Worm (Caenorhabditis elegans) whole organism, late embryonic: ENCODE data around the gene nspb-2.

Experiments used
- C08G9.2 ChIP-seq: sonication (generic microtip); optimal IDR thresholded peaks from 2 replicates; lab custom pipeline; 2016; ENCODE audit warnings: mild to moderate bottlenecking, missing genetic modification characterization, moderate library complexity, missing compliant biosample characterization
- F13H6.1 ChIP-seq: sonication (generic microtip); optimal IDR thresholded peaks from 2 replicates; lab custom pipeline; 2016; ENCODE audit warnings: missing genetic modification characterization, missing compliant biosample characterization
- K02D7.2 ChIP-seq: sonication (generic microtip); optimal IDR thresholded peaks from 2 replicates; lab custom pipeline; 2017; ENCODE audit warnings: mild to moderate bottlenecking, missing genetic modification characterization, missing compliant biosample characterization
- T23F11.4 ChIP-seq: fragments of 200-800 bp; sonication (Bioruptor generic); optimal IDR thresholded peaks from 2 replicates; lab custom pipeline; 2018; ENCODE audit warnings: mild to moderate bottlenecking, missing genetic modification characterization, missing compliant biosample characterization
- ama-1 ChIP-seq: fragments of 150-350 bp; optimal IDR thresholded peaks from 2 replicates; lab custom pipeline; 2014
- ceh-14 ChIP-seq: sonication (generic microtip); optimal IDR thresholded peaks from 2 replicates; lab custom pipeline; 2016; ENCODE audit warnings: missing genotype, missing genetic modification characterization, missing compliant biosample characterization
- ceh-18 ChIP-seq: sonication (generic microtip); optimal IDR thresholded peaks from 2 replicates; lab custom pipeline; 2016; ENCODE audit warnings: missing genetic modification characterization, missing compliant biosample characterization
- ceh-19 ChIP-seq: fragments of 200-800 bp; sonication (Bioruptor generic); optimal IDR thresholded peaks from 2 replicates; lab custom pipeline; 2018; ENCODE audit warnings: mild to moderate bottlenecking, missing genetic modification characterization, missing compliant biosample characterization
- ceh-24 ChIP-seq: sonication (generic microtip); optimal IDR thresholded peaks from 2 replicates; lab custom pipeline; 2016; ENCODE audit warnings: mild to moderate bottlenecking, missing genetic modification characterization, missing compliant biosample characterization
- ceh-34 ChIP-seq: sonication (generic microtip); optimal IDR thresholded peaks from 2 replicates; lab custom pipeline; 2016; ENCODE audit warnings: mild to moderate bottlenecking, missing genetic modification characterization, missing compliant biosample characterization
- ceh-45 ChIP-seq: fragments of 200-800 bp; sonication (Bioruptor generic); IDR thresholded peaks from 2 replicates; pipeline ENCODE4 v1.3.6; 2022; ENCODE audit warnings: missing genetic modification reagents, missing genetic modification characterization, missing compliant biosample characterization
- ceh-48 ChIP-seq: sonication (generic microtip); optimal IDR thresholded peaks from 2 replicates; lab custom pipeline; 2016; ENCODE audit warnings: missing genetic modification characterization, inconsistent platforms, missing compliant biosample characterization
- ceh-6 ChIP-seq: fragments of 200-800 bp; sonication (Bioruptor generic); optimal IDR thresholded peaks from 2 replicates; lab custom pipeline; 2018; ENCODE audit warnings: mild to moderate bottlenecking, missing genetic modification characterization, missing compliant biosample characterization
- ceh-9 ChIP-seq: sonication (generic microtip); optimal IDR thresholded peaks from 2 replicates; lab custom pipeline; 2016; ENCODE audit warnings: mild to moderate bottlenecking, missing genetic modification characterization, inconsistent platforms, missing compliant biosample characterization
- che-1 ChIP-seq: sonication (generic microtip); optimal IDR thresholded peaks from 2 replicates; lab custom pipeline; 2016; ENCODE audit warnings: mild to moderate bottlenecking, missing genetic modification characterization, missing compliant biosample characterization
- dmd-4 ChIP-seq: sonication (generic microtip); optimal IDR thresholded peaks from 2 replicates; lab custom pipeline; 2016; ENCODE audit warnings: borderline replicate concordance, missing genetic modification characterization, missing compliant biosample characterization
- ets-4 ChIP-seq: sonication (generic microtip); optimal IDR thresholded peaks from 2 replicates; lab custom pipeline; 2016; ENCODE audit warnings: missing genetic modification characterization, missing compliant biosample characterization
- eyg-1 ChIP-seq: sonication (generic microtip); optimal IDR thresholded peaks from 2 replicates; lab custom pipeline; 2016; ENCODE audit warnings: missing genotype, missing genetic modification characterization, missing compliant biosample characterization
- fax-1 ChIP-seq: sonication (generic microtip); optimal IDR thresholded peaks from 2 replicates; lab custom pipeline; 2016; ENCODE audit warnings: missing genotype, missing genetic modification characterization, missing compliant biosample characterization
- fkh-10 ChIP-seq: fragments of 150-350 bp; optimal IDR thresholded peaks from 2 replicates; lab custom pipeline; 2014; ENCODE audit warnings: missing biosample characterization, missing genetic modification reagents, missing genetic modification characterization
- fkh-6 ChIP-seq: sonication (generic microtip); optimal IDR thresholded peaks from 2 replicates; lab custom pipeline; 2016; ENCODE audit warnings: missing genetic modification characterization, missing compliant biosample characterization
- gmeb-2 ChIP-seq: sonication (generic microtip); optimal IDR thresholded peaks from 2 replicates; lab custom pipeline; 2016; ENCODE audit warnings: missing genetic modification characterization, inconsistent platforms, missing compliant biosample characterization
- hlh-13 ChIP-seq: fragments of 200-800 bp; sonication (Bioruptor generic); optimal IDR thresholded peaks from 2 replicates; lab custom pipeline; 2018; ENCODE audit warnings: mild to moderate bottlenecking, missing genetic modification characterization, missing compliant biosample characterization
- hlh-15 ChIP-seq: sonication (generic microtip); optimal IDR thresholded peaks from 2 replicates; lab custom pipeline; 2016; ENCODE audit warnings: missing genetic modification characterization, missing compliant biosample characterization
- hlh-30 ChIP-seq: sonication (generic microtip); optimal IDR thresholded peaks from 2 replicates; lab custom pipeline; 2017; ENCODE audit warnings: antibody characterized with exemption, missing genetic modification characterization, missing compliant biosample characterization; ENCODE audit not compliant: insufficient read depth
- hlh-6 ChIP-seq: sonication (generic microtip); optimal IDR thresholded peaks from 2 replicates; lab custom pipeline; 2016; ENCODE audit warnings: missing genotype, missing genetic modification characterization, missing compliant biosample characterization
- lim-6 ChIP-seq: sonication (generic microtip); optimal IDR thresholded peaks from 2 replicates; lab custom pipeline; 2016; ENCODE audit warnings: missing genetic modification characterization, missing compliant biosample characterization
- lin-11 ChIP-seq: fragments of 200-800 bp; sonication (Bioruptor generic); optimal IDR thresholded peaks from 2 replicates; lab custom pipeline; 2018; ENCODE audit warnings: mild to moderate bottlenecking, missing genetic modification characterization, missing compliant biosample characterization
- madf-2 ChIP-seq: sonication (generic microtip); optimal IDR thresholded peaks from 2 replicates; lab custom pipeline; 2017; ENCODE audit warnings: missing genetic modification characterization, missing compliant biosample characterization
- nfya-1 ChIP-seq: sonication (generic microtip); optimal IDR thresholded peaks from 2 replicates; lab custom pipeline; 2017; ENCODE audit warnings: missing genetic modification characterization, mild to moderate bottlenecking, missing compliant biosample characterization, antibody characterized with exemption, moderate library complexity
- nhr-11 ChIP-seq: fragments of 150-350 bp; optimal IDR thresholded peaks from 2 replicates; lab custom pipeline; 2014; ENCODE audit warnings: missing biosample characterization, missing genetic modification characterization
- nhr-232 ChIP-seq: sonication (generic microtip); optimal IDR thresholded peaks from 2 replicates; lab custom pipeline; 2016; ENCODE audit warnings: missing genetic modification characterization, missing compliant biosample characterization
- odd-2 ChIP-seq: sonication (generic microtip); optimal IDR thresholded peaks from 2 replicates; lab custom pipeline; 2017; ENCODE audit warnings: antibody characterized with exemption, mild to moderate bottlenecking, missing genetic modification characterization, missing compliant biosample characterization
- pat-9 ChIP-seq: fragments of 200-800 bp; sonication (Bioruptor generic); optimal IDR thresholded peaks from 2 replicates; lab custom pipeline; 2018; ENCODE audit warnings: mild to moderate bottlenecking, missing genetic modification characterization, moderate library complexity, missing compliant biosample characterization
- pax-1 ChIP-seq: fragments of 150-350 bp; optimal IDR thresholded peaks from 2 replicates; lab custom pipeline; 2014; ENCODE audit warnings: missing biosample characterization, missing genetic modification characterization
- pha-2 ChIP-seq: sonication (generic microtip); optimal IDR thresholded peaks from 2 replicates; lab custom pipeline; 2017; ENCODE audit warnings: mild to moderate bottlenecking, missing genetic modification characterization, missing compliant biosample characterization
- pha-4 ChIP-seq: fragments of 150-350 bp; optimal IDR thresholded peaks from 2 replicates; lab custom pipeline; 2018; ENCODE audit warnings: missing biosample characterization, missing genetic modification reagents, missing genetic modification characterization
- pqm-1 ChIP-seq: sonication (generic microtip); optimal IDR thresholded peaks from 2 replicates; lab custom pipeline; 2016; ENCODE audit warnings: missing genetic modification characterization, missing compliant biosample characterization
- pros-1 ChIP-seq: fragments of 150-350 bp; optimal IDR thresholded peaks from 2 replicates; lab custom pipeline; 2014; ENCODE audit warnings: missing biosample characterization, missing genetic modification reagents, missing genetic modification characterization
- sdc-2 ChIP-seq: sonication (generic microtip); optimal IDR thresholded peaks from 2 replicates; lab custom pipeline; 2016; ENCODE audit warnings: missing genotype, missing genetic modification characterization, missing compliant biosample characterization
- sox-2 ChIP-seq: fragments of 200-800 bp; sonication (Bioruptor generic); IDR thresholded peaks from 2 replicates; pipeline ENCODE4 v1.3.6; 2022; ENCODE audit warnings: missing genetic modification reagents, missing genetic modification characterization, missing compliant biosample characterization
- sox-4 ChIP-seq: sonication (generic microtip); optimal IDR thresholded peaks from 2 replicates; lab custom pipeline; 2017; ENCODE audit warnings: mild to moderate bottlenecking, missing genetic modification characterization, inconsistent platforms, missing compliant biosample characterization
- syd-9 ChIP-seq: sonication (generic microtip); optimal IDR thresholded peaks from 2 replicates; lab custom pipeline; 2016; ENCODE audit warnings: mild to moderate bottlenecking, missing genetic modification characterization, moderate library complexity, missing compliant biosample characterization
- tbx-2 ChIP-seq: sonication (generic microtip); optimal IDR thresholded peaks from 2 replicates; lab custom pipeline; 2016; ENCODE audit warnings: missing genetic modification characterization, missing compliant biosample characterization
- tbx-7 ChIP-seq: sonication (generic microtip); optimal IDR thresholded peaks from 2 replicates; lab custom pipeline; 2016; ENCODE audit warnings: missing genotype, missing genetic modification characterization, missing compliant biosample characterization
- unc-3 ChIP-seq, 2 experiments: fragments of 200-800 bp in 1 of 2; sonication (Bioruptor generic) in 1 of 2; sonication (generic microtip) in 1 of 2; conservative IDR thresholded peaks in 1 of 2; optimal IDR thresholded peaks in 1 of 2; 2 replicates each; pipeline versions ENCODE4 v1.3.6 to Lab custom; 2016 to 2022; ENCODE audit warnings: missing compliant biosample characterization in 2 of 2, missing genetic modification characterization in 2 of 2, missing genetic modification reagents in 1 of 2
- unc-42 ChIP-seq: sonication (generic microtip); optimal IDR thresholded peaks from 2 replicates; lab custom pipeline; 2016; ENCODE audit warnings: missing genotype, missing genetic modification characterization, missing compliant biosample characterization
- unc-55 ChIP-seq: sonication (generic microtip); optimal IDR thresholded peaks from 2 replicates; lab custom pipeline; 2017; ENCODE audit warnings: missing biosample characterization, missing genetic modification reagents, missing genetic modification characterization
- unc-86 ChIP-seq: sonication (generic microtip); optimal IDR thresholded peaks from 2 replicates; lab custom pipeline; 2016; ENCODE audit warnings: missing genetic modification characterization, missing compliant biosample characterization
- zip-5 ChIP-seq: sonication (generic microtip); optimal IDR thresholded peaks from 2 replicates; lab custom pipeline; 2016; ENCODE audit warnings: missing genetic modification characterization, missing compliant biosample characterization
- ztf-16 ChIP-seq: sonication (generic microtip); optimal IDR thresholded peaks from 2 replicates; lab custom pipeline; 2017; ENCODE audit warnings: missing genetic modification characterization, missing compliant biosample characterization

Gene nspb-2

ce11 chrIV:6556624-6557368 lies 34.7 kb upstream of the nspb-2 start, which contains the start of gene try-3:
TSS of gene try-3 (plus strand) at chrIV:6557155.
- no peak for TF ChIP-seq unc-42 (tag; lab: Kevin White, UChicago)
- no peak for TF ChIP-seq sox-2 (GFP tag; lab: Robert Waterston, UW)
- TF ChIP-seq lin-11 (tag; lab: Kevin White, UChicago) = peak; percentile 56
- TF ChIP-seq ceh-19 = peak; percentile 52
- TF ChIP-seq unc-86 (tag; lab: Kevin White, UChicago) = no peak
- peak; percentile 16 for TF ChIP-seq hlh-13 (GFP tag; lab: Kevin White, UChicago)
- TF ChIP-seq ceh-18 (tag; lab: Kevin White, UChicago) = peak; percentile 17
- peak; percentile 60 for TF ChIP-seq T23F11.4 (GFP tag; lab: Kevin White, UChicago)
- TF ChIP-seq ceh-48 (tag; lab: Kevin White, UChicago) = no peak
- peak; percentile 41 for TF ChIP-seq ceh-14 (tag; lab: Kevin White, UChicago)
- TF ChIP-seq odd-2 (tag; lab: Kevin White, UChicago) = peak; percentile 25
- TF ChIP-seq pax-1 = no peak
- TF ChIP-seq hlh-6 = no peak
- peak; percentile 47 for TF ChIP-seq pha-2 (tag; lab: Kevin White, UChicago)
- TF ChIP-seq fkh-6 (tag; lab: Kevin White, UChicago) = no peak
- no peak for TF ChIP-seq nhr-11 (tag; lab: Kevin White, UChicago)
- no peak for TF ChIP-seq tbx-7 (tag; lab: Kevin White, UChicago)
- peak; percentile 55 for TF ChIP-seq sox-4
- TF ChIP-seq ztf-16 (tag; lab: Kevin White, UChicago) = peak; percentile 67
- peak; percentile 2 for TF ChIP-seq K02D7.2 (tag; lab: Kevin White, UChicago)
- peak; percentile 43; the same call in 1 of the 2 replicates for TF ChIP-seq unc-3 (GFP tag; conservative IDR thresholded peaks at IDR 0.05; lab: Robert Waterston, UW)
- TF ChIP-seq unc-3 (tag; optimal IDR thresholded peaks at IDR 0.05; lab: Kevin White, UChicago) = peak; percentile 31
- TF ChIP-seq dmd-4 (tag; lab: Kevin White, UChicago) = no peak
- no peak for TF ChIP-seq ama-1 (lab: Kevin White, UChicago)
- TF ChIP-seq ceh-6 (GFP tag; lab: Kevin White, UChicago) = peak; percentile 58
- peak; percentile 58 for TF ChIP-seq nfya-1 (tag; lab: Kevin White, UChicago)
- peak; percentile 59 for TF ChIP-seq che-1 (tag; lab: Kevin White, UChicago)
- peak; percentile 20 for TF ChIP-seq fax-1 (tag; lab: Kevin White, UChicago)
- no peak for TF ChIP-seq lim-6 (tag; lab: Kevin White, UChicago)
- no peak for TF ChIP-seq ceh-45 (GFP tag; lab: Robert Waterston, UW)
- no peak for TF ChIP-seq fkh-10 (GFP tag; lab: Kevin White, UChicago)
- no peak for TF ChIP-seq pha-4 (tag; lab: Kevin White, UChicago)
- no peak for TF ChIP-seq ets-4
- peak; percentile 50 for TF ChIP-seq pat-9 (tag; lab: Kevin White, UChicago)
- TF ChIP-seq madf-2 (tag; lab: Kevin White, UChicago) = no peak
- no peak for TF ChIP-seq ceh-24 (tag; lab: Kevin White, UChicago)
- peak; percentile 17 for TF ChIP-seq C08G9.2 (tag; lab: Kevin White, UChicago)
- TF ChIP-seq F13H6.1 (tag; lab: Kevin White, UChicago) = no peak
- peak; percentile 49 for TF ChIP-seq tbx-2 (tag; lab: Kevin White, UChicago)
- TF ChIP-seq zip-5 = peak; percentile 22
- TF ChIP-seq eyg-1 (tag; lab: Kevin White, UChicago) = peak; percentile 36
- TF ChIP-seq unc-55 (GFP tag; lab: Kevin White, UChicago) = no peak
- peak; percentile 51 for TF ChIP-seq gmeb-2 (tag; lab: Kevin White, UChicago)
- TF ChIP-seq pros-1 (tag; lab: Kevin White, UChicago) = peak; percentile 23
- peak; percentile 24 for TF ChIP-seq ceh-34 (tag; lab: Kevin White, UChicago)
- TF ChIP-seq ceh-9 = no peak
- peak; percentile 53 for TF ChIP-seq nhr-232 (tag; lab: Kevin White, UChicago)
- peak; percentile 32 for TF ChIP-seq syd-9 (tag; lab: Kevin White, UChicago)
- TF ChIP-seq hlh-30 (tag; lab: Kevin White, UChicago) = no peak
- peak; percentile 26 for TF ChIP-seq pqm-1 (tag; lab: Kevin White, UChicago)
- peak; percentile 14 for TF ChIP-seq sdc-2 (tag; lab: Kevin White, UChicago)
- no peak for TF ChIP-seq hlh-15 (tag; lab: Kevin White, UChicago)
